Worm (Caenorhabditis elegans): ENCODE measurements around the gene T05H10.1.

The T05H10.1 gene

ce11 chrII:8006962-8007361, 35.4 kb upstream of the T05H10.1 start:
- no peak for TF ChIP-seq saeg-2 (GFP tag; IDR thresholded peaks at IDR 0.05)
- TF ChIP-seq aha-1 (tag), result peak; percentile 97
- no peak for TF ChIP-seq pha-4 (GFP tag; IDR thresholded peaks at IDR 0.05)
- no peak for TF ChIP-seq pha-4 (tag; optimal IDR thresholded peaks at IDR 0.05)
- no peak for TF ChIP-seq attf-4 (tag; optimal IDR thresholded peaks at IDR 0.05)
- TF ChIP-seq tag-97 (GFP tag; IDR thresholded peaks at IDR 0.05), result no peak
- TF ChIP-seq dmd-6 (GFP tag; IDR thresholded peaks at IDR 0.05), result peak; percentile 49; the same call in 1 of the 2 replicates
- no peak for TF ChIP-seq ceh-82 (tag; optimal IDR thresholded peaks at IDR 0.05)
- no peak for TF ChIP-seq F37D6.2 (tag; optimal IDR thresholded peaks at IDR 0.05)

DNA sequence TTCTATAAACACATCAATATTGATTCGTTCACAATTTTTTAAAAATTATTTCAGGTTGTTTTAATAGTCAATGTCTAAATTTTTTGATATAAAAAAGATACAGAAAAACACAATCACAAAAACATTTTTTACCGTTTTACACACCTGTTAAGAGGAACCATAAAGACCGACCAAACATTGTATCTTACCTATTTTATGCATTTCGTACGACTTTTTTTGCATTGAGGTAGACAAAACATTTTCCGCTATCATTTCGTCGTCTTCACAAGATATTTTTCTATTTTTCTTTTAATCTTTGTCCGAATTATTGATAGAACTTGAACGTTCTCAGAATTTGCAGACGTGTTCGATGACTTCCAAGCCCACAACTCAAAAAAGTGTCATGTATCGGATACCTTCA, 34.1 kb upstream of the T05H10.1 start, which contains the start of gene glna-2:
glna-2 (plus strand) TSS at position 301 of the 400 bp plus-strand sequence.
- TF ChIP-seq ces-1 (GFP tag; optimal IDR thresholded peaks at IDR 0.05) (no peak), hlh-30 (tag; optimal IDR thresholded peaks at IDR 0.05; ENCODE audit: insufficient read depth) (no peak), mxl-2 (GFP tag; conservative IDR thresholded peaks at IDR 0.05) (no peak), sdz-12 (GFP tag; optimal IDR thresholded peaks at IDR 0.05) (no peak), daf-16 (GFP tag; optimal IDR thresholded peaks at IDR 0.05) (no peak), daf-16 (tag; optimal IDR thresholded peaks at IDR 0.05) (peak; percentile 1), nhr-6 (tag; optimal IDR thresholded peaks at IDR 0.05) (no peak), dmd-8 (GFP tag; IDR thresholded peaks at IDR 0.05) (no peak)

ce11 chrII:8012071-8013031, 30.0 kb upstream of the T05H10.1 start, which contains the start of gene DH11.2:
Gene DH11.2 (plus strand): TSS chrII:8012816.
- TF ChIP-seq F26F4.8 (GFP tag; conservative IDR thresholded peaks at IDR 0.05), result no peak
- TF ChIP-seq jun-1 (tag; optimal IDR thresholded peaks at IDR 0.05), result no peak
- TF ChIP-seq arid-1 (GFP tag; conservative IDR thresholded peaks at IDR 0.05), result no peak
- peak; percentile 65 for TF ChIP-seq hlh-30 (tag; optimal IDR thresholded peaks at IDR 0.05; ENCODE audit: insufficient read depth)
- peak; percentile 75 for TF ChIP-seq aha-1 (tag)
- peak; percentile 58 for TF ChIP-seq dmd-6 (GFP tag; IDR thresholded peaks at IDR 0.05)
- no peak for TF ChIP-seq lsy-2 (tag; optimal IDR thresholded peaks at IDR 0.05)
- peak; percentile 36 for TF ChIP-seq dve-1 (tag; optimal IDR thresholded peaks at IDR 0.05; ENCODE audit: insufficient read depth)
- no peak for TF ChIP-seq daf-8 (GFP tag; IDR thresholded peaks at IDR 0.05)
- no peak for TF ChIP-seq gei-8 (GFP tag; optimal IDR thresholded peaks at IDR 0.05)
- TF ChIP-seq hif-1 (tag; optimal IDR thresholded peaks at IDR 0.05), result peak in 1 of 2 experiments; percentile 46
- peak; percentile 57 for TF ChIP-seq nhr-77 (tag; optimal IDR thresholded peaks at IDR 0.05)
- no peak for TF ChIP-seq daf-16 (GFP tag; optimal IDR thresholded peaks at IDR 0.05)
- TF ChIP-seq daf-16 (tag; optimal IDR thresholded peaks at IDR 0.05), result peak; percentile 72
- no peak for TF ChIP-seq dmd-8 (GFP tag; IDR thresholded peaks at IDR 0.05)
- no peak for TF ChIP-seq saeg-2 (GFP tag; IDR thresholded peaks at IDR 0.05)
- peak; percentile 29 for TF ChIP-seq nhr-28 (tag; optimal IDR thresholded peaks at IDR 0.05)
- TF ChIP-seq mdl-1 (tag; optimal IDR thresholded peaks at IDR 0.05), result no peak
- peak; percentile 66 for TF ChIP-seq hlh-11 (tag; optimal IDR thresholded peaks at IDR 0.05)
- peak; percentile 50 for TF ChIP-seq nhr-48 (tag; optimal IDR thresholded peaks at IDR 0.05)
- TF ChIP-seq unc-62 (GFP tag; optimal IDR thresholded peaks at IDR 0.05 in 1 of 2), result peak in 1 of 2 experiments; percentile 96
- TF ChIP-seq unc-62 (tag; optimal IDR thresholded peaks at IDR 0.05), result no peak
- TF ChIP-seq ceh-62 (tag; optimal IDR thresholded peaks at IDR 0.05), result no peak
- TF ChIP-seq zag-1 (tag; optimal IDR thresholded peaks at IDR 0.05), result no peak

- TF ChIP-seq nhr-28 (tag; optimal IDR thresholded peaks at IDR 0.05), result peak; percentile 60
- TF ChIP-seq dmd-9 (GFP tag; IDR thresholded peaks at IDR 0.05), result 0 out of 2 replicates have a peak, but pooled peaks have one; percentile 13
- no peak for TF ChIP-seq daf-16 (GFP tag; optimal IDR thresholded peaks at IDR 0.05)
- TF ChIP-seq daf-16 (tag; optimal IDR thresholded peaks at IDR 0.05), result peak; percentile 77
- no peak for TF ChIP-seq skn-1 (tag; optimal IDR thresholded peaks at IDR 0.05)
- peak; percentile 93 for TF ChIP-seq lin-38 (GFP tag; IDR thresholded peaks at IDR 0.05)
- no peak for TF ChIP-seq F10B5.3 (tag; optimal IDR thresholded peaks at IDR 0.05)
- TF ChIP-seq gei-8 (GFP tag; optimal IDR thresholded peaks at IDR 0.05), result peak; percentile 11
- TF ChIP-seq Y75B8A.6 (GFP tag; IDR thresholded peaks at IDR 0.05), result no peak
- peak; percentile 48 for TF ChIP-seq dve-1 (tag; optimal IDR thresholded peaks at IDR 0.05; ENCODE audit: insufficient read depth)
- TF ChIP-seq R02D3.7 (tag; optimal IDR thresholded peaks at IDR 0.05), result no peak
- peak; percentile 24; the same call in 1 of the 2 replicates for TF ChIP-seq tra-1 (GFP tag; IDR thresholded peaks at IDR 0.05)
- TF ChIP-seq zfp-3 (GFP tag; conservative IDR thresholded peaks at IDR 0.05), result no peak; the same call in 1 of the 2 replicates
- TF ChIP-seq mxl-2 (GFP tag; conservative IDR thresholded peaks at IDR 0.05), result no peak
- TF ChIP-seq Y48G9A.11 (GFP tag; IDR thresholded peaks at IDR 0.05), result peak; percentile 51; the same call in 1 of the 2 replicates
- TF ChIP-seq nhr-6 (tag; optimal IDR thresholded peaks at IDR 0.05), result peak; percentile 5
- TF ChIP-seq zag-1 (tag; optimal IDR thresholded peaks at IDR 0.05), result no peak
Observed at ce11 chrII:8015483-8015938, 26.9 kb upstream of the T05H10.1 start.
